Fruit fly (Drosophila melanogaster): ENCODE measurements around the gene CG5194.

The CG5194 gene

dm6 chr3L:9042200-9042988 lies 32.8 kb upstream of the CG5194 start (continued):
- TF ChIP-seq onecut (GFP tag; IDR thresholded peaks at IDR 0.05) (0 out of 2 replicates have a peak, but pooled peaks have one; percentile 13), Gsc (GFP tag; IDR thresholded peaks at IDR 0.05) (no peak), CG6683 (GFP tag; optimal IDR thresholded peaks at IDR 0.05) (no peak), prd (optimal IDR thresholded peaks at IDR 0.05) (no peak), prd (GFP tag; IDR thresholded peaks at IDR 0.05) (peak; percentile 37; the same call in 2 of the 3 replicates), crc (GFP tag; optimal IDR thresholded peaks at IDR 0.05) (no peak), CG17612 (GFP tag; IDR thresholded peaks at IDR 0.05) (no peak), CG17802 (tag; optimal IDR thresholded peaks at IDR 0.05) (no peak), CG13287 (GFP tag; IDR thresholded peaks at IDR 0.05; ENCODE audit: partially characterized antibody) (no peak), Jarid2 (GFP tag; optimal IDR thresholded peaks at IDR 0.05) (no peak), hkb (optimal IDR thresholded peaks at IDR 0.05) (no peak), hkb (GFP tag; IDR thresholded peaks at IDR 0.05) (0 out of 2 replicates have a peak, but pooled peaks have one; percentile 27), Vsx1 (GFP tag; optimal IDR thresholded peaks at IDR 0.05) (no peak), Atf3 (GFP tag; optimal IDR thresholded peaks at IDR 0.05) (no peak), org-1 (GFP tag; optimal IDR thresholded peaks at IDR 0.05) (no peak), Antp (GFP tag; optimal IDR thresholded peaks at IDR 0.05) (no peak), CG14710 (tag; optimal IDR thresholded peaks at IDR 0.05) (peak; percentile 63), zen (tag; optimal IDR thresholded peaks at IDR 0.05) (peak; percentile 76), slbo (GFP tag; IDR thresholded peaks at IDR 0.05) (no peak), danr (GFP tag; IDR thresholded peaks at IDR 0.05) (no peak), CG3838 (GFP tag; optimal IDR thresholded peaks at IDR 0.05) (no peak), Deaf1 (tag; optimal IDR thresholded peaks at IDR 0.05) (peak; percentile 14), Oaz (GFP tag; IDR thresholded peaks at IDR 0.05) (no peak), wek (GFP tag; optimal IDR thresholded peaks at IDR 0.05) (no peak), Elba2 (GFP tag; optimal IDR thresholded peaks at IDR 0.05) (no peak), her (GFP tag; optimal IDR thresholded peaks at IDR 0.05) (no peak), Hand (GFP tag; optimal IDR thresholded peaks at IDR 0.05) (no peak), CG4854 (GFP tag; optimal IDR thresholded peaks at IDR 0.05) (no peak), GATAe (GFP tag; conservative IDR thresholded peaks at IDR 0.05) (no peak), CG12769 (tag; optimal IDR thresholded peaks at IDR 0.05) (no peak), CG11247 (GFP tag; IDR thresholded peaks at IDR 0.05) (no peak), HmgZ (tag; optimal IDR thresholded peaks at IDR 0.05) (no peak), Hr3 (GFP tag; optimal IDR thresholded peaks at IDR 0.05) (peak; percentile 21), lbe (GFP tag; optimal IDR thresholded peaks at IDR 0.05) (no peak), Mes4 (GFP tag; optimal IDR thresholded peaks at IDR 0.05) (no peak), Hmr (GFP tag; optimal IDR thresholded peaks at IDR 0.05) (no peak), CG10366 (GFP tag; IDR thresholded peaks at IDR 0.05) (no peak), ranshi (GFP tag; IDR thresholded peaks at IDR 0.05) (peak; percentile 14; the same call in 1 of the 2 replicates), CG18011 (GFP tag; optimal IDR thresholded peaks at IDR 0.05) (no peak), ewg (GFP tag; optimal IDR thresholded peaks at IDR 0.05) (peak; percentile 5), ci (GFP tag; IDR thresholded peaks at IDR 0.05) (peak; percentile 59; the same call in 2 of the 3 replicates), aop (GFP tag; IDR thresholded peaks at IDR 0.05) (no peak), nerfin-1 (tag; optimal IDR thresholded peaks at IDR 0.05) (peak; percentile 32), Dip3 (GFP tag; optimal IDR thresholded peaks at IDR 0.05) (no peak), trh (GFP tag; optimal IDR thresholded peaks at IDR 0.05) (no peak), CG6813 (GFP tag; optimal IDR thresholded peaks at IDR 0.05) (peak; percentile 8), CG2129 (GFP tag; IDR thresholded peaks at IDR 0.05; ENCODE audit: partially characterized antibody) (no peak), YL-1 (GFP tag; optimal IDR thresholded peaks at IDR 0.05) (no peak), mam (GFP tag; optimal IDR thresholded peaks at IDR 0.05) (no peak), CG6254 (GFP tag; optimal IDR thresholded peaks at IDR 0.05) (peak; percentile 58)

Data from whole organism, embryonic.